Worm (Caenorhabditis elegans) whole organism, mixed stage, embryonic: ENCODE data around the gene vem-1.

ENCODE experiments used
- M03D4.4 ChIP-seq: sonication (generic microtip); optimal IDR thresholded peaks from 2 replicates; lab custom pipeline; 2017; ENCODE audit warnings: mild to moderate bottlenecking, missing genetic modification characterization, missing compliant biosample characterization
- bed-3 ChIP-seq: fragments of 200-800 bp; sonication (Bioruptor generic); optimal IDR thresholded peaks from 3 replicates; lab custom pipeline; 2018; ENCODE audit warnings: mild to moderate bottlenecking, missing genetic modification characterization, moderate library complexity, missing compliant biosample characterization
- blmp-1 ChIP-seq: fragments of 150-350 bp; optimal IDR thresholded peaks from 2 replicates; lab custom pipeline; 2014; ENCODE audit warnings: missing biosample characterization, missing genetic modification characterization
- ceh-39 ChIP-seq: fragments of 150-350 bp; optimal IDR thresholded peaks from 2 replicates; lab custom pipeline; 2014; ENCODE audit warnings: missing biosample characterization, missing genetic modification characterization
- ceh-43 ChIP-seq: fragments of 200-800 bp; sonication (Bioruptor generic); optimal IDR thresholded peaks from 2 replicates; lab custom pipeline; 2018; ENCODE audit warnings: mild to moderate bottlenecking, missing genetic modification characterization, moderate library complexity, missing compliant biosample characterization
- ceh-83 ChIP-seq: fragments of 200-800 bp; sonication (Bioruptor generic); optimal IDR thresholded peaks from 2 replicates; lab custom pipeline; 2018; ENCODE audit warnings: mild to moderate bottlenecking, missing genetic modification characterization, missing compliant biosample characterization
- ces-1 ChIP-seq: fragments of 150-350 bp; optimal IDR thresholded peaks from 2 replicates; lab custom pipeline; 2014; ENCODE audit warnings: missing biosample characterization, missing genetic modification reagents, missing genetic modification characterization
- cnd-1 ChIP-seq: fragments of 200-800 bp; sonication (Bioruptor generic); optimal IDR thresholded peaks from 2 replicates; lab custom pipeline; 2018; ENCODE audit warnings: mild to moderate bottlenecking, missing genetic modification characterization, missing compliant biosample characterization
- drap-1 ChIP-seq: fragments of 200-800 bp; sonication (Bioruptor generic); optimal IDR thresholded peaks from 3 replicates; lab custom pipeline; 2018; ENCODE audit warnings: mild to moderate bottlenecking, missing genetic modification characterization, missing compliant biosample characterization
- elt-1 ChIP-seq: sonication (generic microtip); optimal IDR thresholded peaks from 2 replicates; lab custom pipeline; 2017; ENCODE audit warnings: missing genetic modification characterization, mild to moderate bottlenecking, missing compliant biosample characterization, antibody characterized with exemption, moderate library complexity, borderline replicate concordance; ENCODE audit not compliant: insufficient read depth
- elt-3 ChIP-seq: fragments of 150-350 bp; optimal IDR thresholded peaks from 2 replicates; lab custom pipeline; 2014; ENCODE audit warnings: missing biosample characterization, missing genetic modification characterization
- flh-1 ChIP-seq: fragments of 200-800 bp; sonication (Bioruptor generic); optimal IDR thresholded peaks from 2 replicates; lab custom pipeline; 2018; ENCODE audit warnings: mild to moderate bottlenecking, missing genetic modification characterization, moderate library complexity, missing compliant biosample characterization
- ham-2 ChIP-seq: fragments of 200-800 bp; sonication (Bioruptor generic); optimal IDR thresholded peaks from 2 replicates; lab custom pipeline; 2018; ENCODE audit warnings: mild to moderate bottlenecking, missing genetic modification characterization, missing compliant biosample characterization
- hlh-1 ChIP-seq: fragments of 150-350 bp; optimal IDR thresholded peaks from 2 replicates; lab custom pipeline; 2014; ENCODE audit warnings: missing biosample characterization, missing genetic modification reagents, missing genetic modification characterization
- lin-13 ChIP-seq: fragments of 150-350 bp; optimal IDR thresholded peaks from 2 replicates; lab custom pipeline; 2014; ENCODE audit warnings: missing biosample characterization, missing genetic modification characterization
- lin-32 ChIP-seq: fragments of 200-800 bp; sonication (Bioruptor generic); optimal IDR thresholded peaks from 2 replicates; lab custom pipeline; 2018; ENCODE audit warnings: mild to moderate bottlenecking, missing genetic modification characterization, missing compliant biosample characterization
- lsy-2 ChIP-seq: fragments of 150-350 bp; optimal IDR thresholded peaks from 2 replicates; lab custom pipeline; 2014; ENCODE audit warnings: missing biosample characterization, missing genetic modification characterization
- mab-5 ChIP-seq: fragments of 150-350 bp; optimal IDR thresholded peaks from 2 replicates; lab custom pipeline; 2014; ENCODE audit warnings: missing biosample characterization, missing genetic modification characterization
- mep-1 ChIP-seq: fragments of 150-350 bp; optimal IDR thresholded peaks from 2 replicates; lab custom pipeline; 2017; ENCODE audit warnings: missing biosample characterization, missing genetic modification reagents, missing genetic modification characterization, inconsistent platforms
- mls-2 ChIP-seq: sonication (generic microtip); optimal IDR thresholded peaks from 2 replicates; lab custom pipeline; 2016; ENCODE audit warnings: mild to moderate bottlenecking, missing genetic modification characterization, moderate library complexity, missing compliant biosample characterization
- nhr-12 ChIP-seq: fragments of 150-350 bp; optimal IDR thresholded peaks from 2 replicates; lab custom pipeline; 2014; ENCODE audit warnings: missing biosample characterization, missing genetic modification characterization
- nhr-2 ChIP-seq: fragments of 150-350 bp; optimal IDR thresholded peaks from 2 replicates; lab custom pipeline; 2014; ENCODE audit warnings: missing biosample characterization, missing genetic modification characterization
- nhr-237 ChIP-seq: fragments of 150-350 bp; optimal IDR thresholded peaks from 2 replicates; lab custom pipeline; 2014; ENCODE audit warnings: missing biosample characterization, missing genetic modification characterization
- nhr-28 ChIP-seq: fragments of 150-350 bp; optimal IDR thresholded peaks from 2 replicates; lab custom pipeline; 2014; ENCODE audit warnings: missing biosample characterization, missing genetic modification characterization
- nhr-76 ChIP-seq: sonication (generic microtip); optimal IDR thresholded peaks from 2 replicates; lab custom pipeline; 2017; ENCODE audit warnings: missing biosample characterization, missing genetic modification characterization
- pha-4 ChIP-seq: fragments of 150-350 bp; optimal IDR thresholded peaks from 2 replicates; lab custom pipeline; 2018; ENCODE audit warnings: missing biosample characterization, missing genetic modification reagents, missing genetic modification characterization
- sem-2 ChIP-seq: fragments of 200-800 bp; sonication (Bioruptor generic); optimal IDR thresholded peaks from 2 replicates; lab custom pipeline; 2018; ENCODE audit warnings: mild to moderate bottlenecking, missing genetic modification characterization, missing compliant biosample characterization
- snpc-4 ChIP-seq: fragments of 150-350 bp; optimal IDR thresholded peaks from 2 replicates; lab custom pipeline; 2014; ENCODE audit warnings: missing biosample characterization, missing genetic modification characterization
- sptf-1 ChIP-seq: sonication (generic microtip); optimal IDR thresholded peaks from 2 replicates; lab custom pipeline; 2017; ENCODE audit warnings: mild to moderate bottlenecking, missing genetic modification characterization, moderate library complexity, missing compliant biosample characterization
- tbx-8 ChIP-seq: fragments of 200-800 bp; sonication (Bioruptor generic); optimal IDR thresholded peaks from 2 replicates; lab custom pipeline; 2018; ENCODE audit warnings: mild to moderate bottlenecking, missing genetic modification characterization, moderate library complexity, missing compliant biosample characterization
- unc-120 ChIP-seq: sonication (generic microtip); optimal IDR thresholded peaks from 2 replicates; lab custom pipeline; 2017; ENCODE audit warnings: missing genetic modification characterization, missing compliant biosample characterization; ENCODE audit not compliant: poor library complexity, severe bottlenecking
- unc-39 ChIP-seq: fragments of 150-350 bp; optimal IDR thresholded peaks from 2 replicates; lab custom pipeline; 2014; ENCODE audit warnings: missing biosample characterization, missing genetic modification characterization
- unc-62 ChIP-seq: fragments of 150-350 bp; optimal IDR thresholded peaks from 2 replicates; lab custom pipeline; 2014; ENCODE audit warnings: missing biosample characterization, missing genetic modification reagents, missing genetic modification characterization
- zip-8 ChIP-seq: fragments of 150-350 bp; optimal IDR thresholded peaks from 2 replicates; lab custom pipeline; 2014; ENCODE audit warnings: missing biosample characterization, missing genetic modification characterization
- ztf-11 ChIP-seq: fragments of 150-350 bp; optimal IDR thresholded peaks from 2 replicates; lab custom pipeline; 2014; ENCODE audit warnings: missing biosample characterization, missing genetic modification characterization

vem-1 gene

ce11 chrX:8088474-8088873 is at the start of gene vem-1:
vem-1 (minus strand) TSS chrX:8088574.
- TF ChIP-seq nhr-237 (tag; lab: Kevin White, UChicago) (no peak), unc-39 (tag; lab: Kevin White, UChicago) (no peak), ham-2 (GFP tag; lab: Kevin White, UChicago) (no peak), flh-1 (GFP tag; lab: Kevin White, UChicago) (no peak), ztf-11 (tag; lab: Kevin White, UChicago) (no peak), M03D4.4 (tag; lab: Kevin White, UChicago) (no peak), ceh-39 (tag; lab: Kevin White, UChicago) (no peak)

DNA sequence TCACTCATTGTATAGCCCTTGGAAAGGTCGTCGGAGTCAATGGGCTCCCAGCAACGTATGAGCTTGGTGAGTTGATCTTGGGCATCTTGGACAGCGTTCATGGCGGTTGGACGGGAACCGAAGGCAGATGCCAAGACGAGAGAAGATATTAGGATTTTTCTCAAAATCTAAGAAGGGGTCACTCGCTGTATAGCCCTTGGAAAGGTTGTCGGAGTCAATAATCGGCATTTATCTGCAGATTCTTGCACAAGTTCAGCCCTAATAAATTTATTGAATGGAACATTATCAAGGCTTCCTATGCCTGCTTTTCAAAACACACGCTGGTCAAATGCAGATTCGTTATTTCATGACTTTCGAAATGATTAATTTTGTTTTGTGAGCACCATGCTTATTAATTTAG is 49.4 kb upstream of the vem-1 start, which contains the start of gene C02B8.7:
Gene C02B8.7, minus strand, starts transcription at position 101 of the 400 bp plus-strand sequence.
- no peak for TF ChIP-seq sem-2 (GFP tag; lab: Kevin White, UChicago)
- no peak for TF ChIP-seq ceh-39 (tag; lab: Kevin White, UChicago)
- no peak for TF ChIP-seq snpc-4 (tag; lab: Kevin White, UChicago)
- TF ChIP-seq zip-8, result no peak
- no peak for TF ChIP-seq M03D4.4 (tag; lab: Kevin White, UChicago)
- TF ChIP-seq nhr-76 (tag; lab: Kevin White, UChicago), result no peak
- TF ChIP-seq flh-1 (GFP tag; lab: Kevin White, UChicago), result no peak
- TF ChIP-seq lin-13 (tag; lab: Kevin White, UChicago), result no peak
- TF ChIP-seq nhr-237 (tag; lab: Kevin White, UChicago), result no peak

DNA sequence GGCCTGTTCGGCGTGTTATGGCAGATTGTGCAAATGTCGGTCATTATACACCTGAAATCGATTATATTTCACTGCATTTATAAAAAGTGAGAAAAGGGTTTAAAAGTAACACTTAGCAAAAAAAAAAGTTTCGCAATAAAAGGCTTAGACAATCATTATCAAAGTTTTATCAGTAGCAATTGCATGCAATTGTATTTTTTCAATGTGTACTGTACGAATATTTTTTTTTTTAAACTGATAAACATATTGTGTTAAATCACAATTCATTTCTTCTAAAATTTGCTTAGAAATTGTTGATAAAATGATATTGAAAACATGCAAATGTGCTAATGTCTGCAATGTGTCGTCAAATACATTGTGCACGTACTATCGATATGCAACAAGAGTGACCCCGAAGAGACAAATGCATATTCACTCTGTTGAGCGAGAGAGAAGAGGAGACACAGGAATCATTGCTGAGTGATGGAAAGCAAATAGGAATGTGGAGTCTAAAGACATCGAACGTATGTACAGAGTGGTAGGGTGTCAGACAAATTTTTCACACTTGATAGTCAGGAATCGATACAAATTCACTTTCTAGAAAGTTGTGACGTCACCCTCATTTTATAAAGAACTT is 48.0 kb upstream of the vem-1 start, which contains the start of gene C02B8.6:
Gene C02B8.6, minus strand, starts transcription at position 51 of the 616 bp plus-strand sequence.
- no peak for TF ChIP-seq elt-3
- peak; percentile 10 for TF ChIP-seq unc-120 (tag; lab: Kevin White, UChicago)
- TF ChIP-seq flh-1 (GFP tag; lab: Kevin White, UChicago), result no peak
- TF ChIP-seq ztf-11 (tag; lab: Kevin White, UChicago), result no peak
- peak; percentile 1 for TF ChIP-seq ham-2 (GFP tag; lab: Kevin White, UChicago)
- TF ChIP-seq lin-13 (tag; lab: Kevin White, UChicago), result no peak
- TF ChIP-seq unc-62 (GFP tag; lab: Kevin White, UChicago), result peak; percentile 20
- no peak for TF ChIP-seq cnd-1 (tag; lab: Kevin White, UChicago)
- no peak for TF ChIP-seq mls-2 (tag; lab: Kevin White, UChicago)
- no peak for TF ChIP-seq snpc-4 (tag; lab: Kevin White, UChicago)
- TF ChIP-seq mep-1, result peak; percentile 56
- no peak for TF ChIP-seq mab-5 (tag; lab: Kevin White, UChicago)
- TF ChIP-seq bed-3 (GFP tag; lab: Kevin White, UChicago), result no peak
- TF ChIP-seq lsy-2, result no peak
- no peak for TF ChIP-seq ceh-43
- no peak for TF ChIP-seq zip-8
- no peak for TF ChIP-seq tbx-8 (GFP tag; lab: Kevin White, UChicago)
- TF ChIP-seq M03D4.4 (tag; lab: Kevin White, UChicago), result no peak
- TF ChIP-seq ceh-39 (tag; lab: Kevin White, UChicago), result peak; percentile 93
- no peak for TF ChIP-seq drap-1
- no peak for TF ChIP-seq nhr-76 (tag; lab: Kevin White, UChicago)
- TF ChIP-seq pha-4, result peak; percentile 80
- TF ChIP-seq unc-39 (tag; lab: Kevin White, UChicago), result no peak
- TF ChIP-seq sptf-1 (tag; lab: Kevin White, UChicago), result no peak
- no peak for TF ChIP-seq nhr-2
- TF ChIP-seq ces-1 (GFP tag; lab: Kevin White, UChicago), result no peak
- no peak for TF ChIP-seq nhr-28 (tag; lab: Kevin White, UChicago)
- no peak for TF ChIP-seq nhr-12 (tag; lab: Kevin White, UChicago)
- no peak for TF ChIP-seq lin-32 (GFP tag; lab: Kevin White, UChicago)
- no peak for TF ChIP-seq sem-2 (GFP tag; lab: Kevin White, UChicago)
- peak; percentile 64 for TF ChIP-seq hlh-1 (tag; lab: Kevin White, UChicago)
- peak; percentile 19 for TF ChIP-seq nhr-237 (tag; lab: Kevin White, UChicago)
- no peak for TF ChIP-seq blmp-1
- no peak for TF ChIP-seq elt-1 (tag; lab: Kevin White, UChicago)
- no peak for TF ChIP-seq ceh-83 (GFP tag; lab: Kevin White, UChicago)
